Fruit fly (Drosophila melanogaster): ENCODE measurements around the gene AsnS.
A peak's percentile ranks its signal among the peaks of the same experiment; 100 is the strongest.

The AsnS gene

DNA sequence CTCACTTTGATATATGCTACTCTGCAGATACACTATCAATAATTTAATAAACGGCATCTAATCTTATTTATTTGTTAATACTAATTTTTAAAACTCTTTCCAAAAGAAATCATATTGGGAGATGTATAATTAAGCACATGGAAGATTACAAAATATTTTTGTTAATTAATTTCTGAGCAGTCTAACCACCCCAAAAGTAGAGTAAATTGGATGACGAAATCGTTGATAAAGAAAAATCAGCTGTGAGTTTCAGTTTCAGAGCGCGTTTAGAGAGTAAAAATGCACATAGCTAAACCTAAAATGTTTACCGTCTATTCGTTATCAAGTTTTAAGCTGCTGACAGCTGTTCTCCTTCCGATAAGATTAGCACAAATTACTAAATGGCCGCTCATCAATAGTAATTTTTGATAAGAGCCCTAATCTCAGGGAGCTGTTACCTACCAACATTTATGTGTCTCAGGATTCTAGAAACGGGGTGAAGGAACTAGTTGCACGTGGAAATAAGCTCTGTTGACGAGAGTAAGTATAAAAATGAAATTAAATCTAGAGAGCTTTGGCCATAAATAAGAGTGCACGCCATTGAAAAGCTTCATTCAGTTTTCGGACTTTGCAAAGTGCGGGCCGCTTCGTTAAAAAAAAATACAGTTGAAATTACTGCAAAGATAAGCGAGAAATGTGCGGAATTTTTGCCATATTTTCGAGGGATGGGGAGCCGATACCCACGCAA is at the start of gene AsnS, which contains the start of gene chb (continued):
- peak; percentile 39 for TF ChIP-seq vfl (GFP tag; optimal IDR thresholded peaks at IDR 0.05)
- peak; percentile 91 for TF ChIP-seq phol (tag; optimal IDR thresholded peaks at IDR 0.05)
- peak; percentile 84 for TF ChIP-seq sim (GFP tag; IDR thresholded peaks at IDR 0.05)
- peak; percentile 96 for TF ChIP-seq CG17359 (tag; optimal IDR thresholded peaks at IDR 0.05)
- peak; percentile 95 for TF ChIP-seq dysf (GFP tag; IDR thresholded peaks at IDR 0.05)
- TF ChIP-seq Abd-B (GFP tag; optimal IDR thresholded peaks at IDR 0.05): peak; percentile 92
- no peak for TF ChIP-seq CG8478 (optimal IDR thresholded peaks at IDR 0.05)
- TF ChIP-seq lilli (GFP tag; optimal IDR thresholded peaks at IDR 0.05): peak; percentile 85
- peak; percentile 5 to 51 for TF ChIP-seq Trl (optimal IDR thresholded peaks at IDR 0.05)
- peak; percentile 72 for TF ChIP-seq Trl (GFP tag; optimal IDR thresholded peaks at IDR 0.05)
- TF ChIP-seq fru (optimal IDR thresholded peaks at IDR 0.05): no peak
- TF ChIP-seq CG4424 (GFP tag; optimal IDR thresholded peaks at IDR 0.05): peak; percentile 82
- no peak for TF ChIP-seq prd (optimal IDR thresholded peaks at IDR 0.05)
- TF ChIP-seq prd (GFP tag; IDR thresholded peaks at IDR 0.05): peak; percentile 93
- TF ChIP-seq CG6765 (GFP tag; optimal IDR thresholded peaks at IDR 0.05): peak; percentile 63
- no peak for TF ChIP-seq Doc3 (GFP tag; IDR thresholded peaks at IDR 0.05; ENCODE audit: partially characterized antibody)
- peak; percentile 90 for TF ChIP-seq Blimp-1 (GFP tag; optimal IDR thresholded peaks at IDR 0.05)
- TF ChIP-seq Gsc (GFP tag; IDR thresholded peaks at IDR 0.05): peak; percentile 50
- peak; percentile 89 for TF ChIP-seq Fer1 (GFP tag; optimal IDR thresholded peaks at IDR 0.05)
- no peak for TF ChIP-seq Hr39 (optimal IDR thresholded peaks at IDR 0.05)
- no peak for TF ChIP-seq CG17912 (GFP tag; optimal IDR thresholded peaks at IDR 0.05)
- TF ChIP-seq schlank (tag; optimal IDR thresholded peaks at IDR 0.05): peak; percentile 74
- TF ChIP-seq CG30431 (GFP tag; optimal IDR thresholded peaks at IDR 0.05): peak; percentile 44
- TF ChIP-seq CG1603 (tag; optimal IDR thresholded peaks at IDR 0.05): peak; percentile 89
- peak; percentile 81 for TF ChIP-seq CG11093 (GFP tag; IDR thresholded peaks at IDR 0.05)
- peak; percentile 94 for TF ChIP-seq grau (tag; optimal IDR thresholded peaks at IDR 0.05)
- TF ChIP-seq CG15011 (GFP tag; optimal IDR thresholded peaks at IDR 0.05): peak; percentile 80
- TF ChIP-seq CG14050 (GFP tag; IDR thresholded peaks at IDR 0.05): peak; percentile 81
- TF ChIP-seq Deaf1 (tag; optimal IDR thresholded peaks at IDR 0.05): no peak
- TF ChIP-seq CG4820 (GFP tag; optimal IDR thresholded peaks at IDR 0.05): peak; percentile 85
- TF ChIP-seq mirr (GFP tag; optimal IDR thresholded peaks at IDR 0.05): peak; percentile 90
- peak; percentile 91 for TF ChIP-seq CG7372 (GFP tag; IDR thresholded peaks at IDR 0.05)
- no peak for TF ChIP-seq lov (optimal IDR thresholded peaks at IDR 0.05)
- TF ChIP-seq lov (GFP tag; IDR thresholded peaks at IDR 0.05): peak; percentile 64; the same call in 1 of the 3 replicates
- no peak for TF ChIP-seq eve (GFP tag; optimal IDR thresholded peaks at IDR 0.05)
- peak; percentile 84 for TF ChIP-seq CG6272 (GFP tag; IDR thresholded peaks at IDR 0.05)
- TF ChIP-seq CG12769 (tag; optimal IDR thresholded peaks at IDR 0.05): peak; percentile 94
- TF ChIP-seq CG42726 (GFP tag; IDR thresholded peaks at IDR 0.05; ENCODE audit: partially characterized antibody): no peak
- TF ChIP-seq CG15601 (tag; optimal IDR thresholded peaks at IDR 0.05): peak; percentile 51
- peak; percentile 84 for TF ChIP-seq CG7745 (tag; optimal IDR thresholded peaks at IDR 0.05)
- TF ChIP-seq seq (GFP tag; IDR thresholded peaks at IDR 0.05): peak; percentile 89
- TF ChIP-seq fd102C (GFP tag; optimal IDR thresholded peaks at IDR 0.05): no peak
- TF ChIP-seq salm (tag; optimal IDR thresholded peaks at IDR 0.05): peak; percentile 87
- TF ChIP-seq CG10366 (GFP tag; IDR thresholded peaks at IDR 0.05): peak; percentile 90
- TF ChIP-seq CG7839 (tag; optimal IDR thresholded peaks at IDR 0.05): peak; percentile 93
- TF ChIP-seq dan (GFP tag; IDR thresholded peaks at IDR 0.05): no peak
- peak; percentile 87 for TF ChIP-seq CG1233 (GFP tag; optimal IDR thresholded peaks at IDR 0.05)
- TF ChIP-seq CG3726 (GFP tag; IDR thresholded peaks at IDR 0.05): peak; percentile 81
- TF ChIP-seq Aef1 (GFP tag; IDR thresholded peaks at IDR 0.05): peak; percentile 95
- peak; percentile 89 for TF ChIP-seq CG3281 (GFP tag; optimal IDR thresholded peaks at IDR 0.05)
- TF ChIP-seq sisA (GFP tag; IDR thresholded peaks at IDR 0.05): peak; percentile 90
- peak; percentile 68 for TF ChIP-seq CG18764 (GFP tag; optimal IDR thresholded peaks at IDR 0.05)
